Worm (Caenorhabditis elegans): ENCODE results near the gene pho-1.

DNA sequence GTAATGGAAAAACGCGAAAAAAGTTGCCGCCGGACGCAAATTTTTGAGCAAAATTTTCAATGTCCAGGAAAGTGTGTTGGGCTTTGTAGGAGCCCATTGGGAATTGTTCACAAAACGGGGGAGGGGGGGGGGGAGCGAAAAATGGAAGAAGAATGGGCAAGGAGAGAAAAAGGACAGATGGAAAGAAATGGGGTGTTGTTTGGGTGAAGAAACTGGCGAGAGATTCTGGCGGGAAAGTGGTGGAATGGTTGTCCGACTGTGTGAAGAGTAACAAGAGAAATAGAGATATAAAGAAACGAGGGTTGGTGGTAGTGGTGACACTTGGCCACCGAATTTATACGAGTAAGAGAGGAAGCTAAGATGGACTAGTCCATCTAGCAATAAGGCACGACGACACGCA lies 9.3 kb downstream of the pho-1 start:
- TF ChIP-seq snpc-4 (tag; optimal IDR thresholded peaks at IDR 0.05) (no peak), zip-8 (tag; optimal IDR thresholded peaks at IDR 0.05) (no peak), pha-4 (tag; optimal IDR thresholded peaks at IDR 0.05) (no peak), unc-62 (GFP tag; optimal IDR thresholded peaks at IDR 0.05) (peak; percentile 35), nhr-28 (tag; optimal IDR thresholded peaks at IDR 0.05) (no peak), nhr-76 (tag; optimal IDR thresholded peaks at IDR 0.05) (no peak)

All from whole organism, mixed stage, embryonic.